Worm (Caenorhabditis elegans) whole organism, L3 larva: ENCODE results near the gene sel-5.

Experiments used
- aly-2 ChIP-seq: fragments of 150-350 bp; optimal IDR thresholded peaks from 2 replicates; lab custom pipeline; 2014; ENCODE audit warnings: missing biosample characterization, missing genetic modification characterization
- ama-1 ChIP-seq: fragments of 150-350 bp; optimal IDR thresholded peaks from 2 replicates; lab custom pipeline; 2018
- ceh-16 ChIP-seq: sonication (generic microtip); optimal IDR thresholded peaks from 2 replicates; lab custom pipeline; 2017; ENCODE audit warnings: missing biosample characterization, missing genetic modification characterization
- ceh-28 ChIP-seq: fragments of 150-350 bp; optimal IDR thresholded peaks from 2 replicates; lab custom pipeline; 2014; ENCODE audit warnings: missing biosample characterization, missing genetic modification reagents, missing genetic modification characterization
- ceh-82 ChIP-seq: fragments of 150-350 bp; optimal IDR thresholded peaks from 2 replicates; lab custom pipeline; 2014; ENCODE audit warnings: missing biosample characterization, missing genetic modification characterization
- ceh-9 ChIP-seq: sonication (generic microtip); optimal IDR thresholded peaks from 2 replicates; lab custom pipeline; 2018; ENCODE audit warnings: missing biosample characterization, missing genetic modification characterization
- elt-1 ChIP-seq: fragments of 150-350 bp; optimal IDR thresholded peaks from 2 replicates; lab custom pipeline; 2014; ENCODE audit warnings: missing biosample characterization, missing genetic modification characterization
- elt-2 ChIP-seq: sonication (generic microtip); optimal IDR thresholded peaks from 2 replicates; lab custom pipeline; 2016; ENCODE audit warnings: missing genetic modification reagents, mild to moderate bottlenecking, missing genetic modification characterization, missing compliant biosample characterization
- elt-3 ChIP-seq, 3 experiments: fragments of 150-350 bp in 1 of 3; sonication (generic microtip) in 2 of 3; optimal IDR thresholded peaks; 2 replicates in 2 of 3; 4 replicates in 1 of 3; lab custom pipeline; 2014 to 2017; ENCODE audit warnings: missing biosample characterization in 3 of 3, missing genetic modification characterization in 3 of 3
- eor-1 ChIP-seq, 2 experiments: fragments of 150-350 bp; optimal IDR thresholded peaks; 2 replicates each; lab custom pipeline; 2014 to 2018; ENCODE audit warnings: missing biosample characterization in 2 of 2, missing genetic modification characterization in 2 of 2
- fkh-10 ChIP-seq: sonication (generic microtip); optimal IDR thresholded peaks from 2 replicates; lab custom pipeline; 2017; ENCODE audit warnings: missing biosample characterization, missing genetic modification reagents, missing genetic modification characterization
- fkh-2 ChIP-seq: fragments of 150-350 bp; optimal IDR thresholded peaks from 2 replicates; lab custom pipeline; 2014; ENCODE audit warnings: missing biosample characterization, missing genetic modification reagents, missing genetic modification characterization
- jun-1 ChIP-seq: fragments of 150-350 bp; optimal IDR thresholded peaks from 2 replicates; lab custom pipeline; 2014; ENCODE audit warnings: missing biosample characterization, missing genetic modification reagents, missing genetic modification characterization
- lin-15B ChIP-seq: fragments of 150-350 bp; optimal IDR thresholded peaks from 2 replicates; lab custom pipeline; 2014; ENCODE audit warnings: missing biosample characterization, missing genetic modification characterization
- lsy-12 ChIP-seq: sonication (generic microtip); optimal IDR thresholded peaks from 2 replicates; lab custom pipeline; 2016; ENCODE audit warnings: mild to moderate bottlenecking, missing genetic modification characterization, missing compliant biosample characterization
- mdl-1 ChIP-seq: fragments of 150-350 bp; optimal IDR thresholded peaks from 2 replicates; lab custom pipeline; 2014; ENCODE audit warnings: missing biosample characterization, missing genetic modification characterization
- nhr-237 ChIP-seq: fragments of 150-350 bp; optimal IDR thresholded peaks from 2 replicates; lab custom pipeline; 2014; ENCODE audit warnings: missing biosample characterization, missing genetic modification characterization
- nhr-25 ChIP-seq: sonication (generic microtip); optimal IDR thresholded peaks from 2 replicates; lab custom pipeline; 2017; ENCODE audit warnings: missing biosample characterization, missing genetic modification characterization
- nhr-76 ChIP-seq: fragments of 150-350 bp; sonication (generic microtip); optimal IDR thresholded peaks from 5 replicates; lab custom pipeline; 2014; ENCODE audit warnings: missing biosample characterization, missing genetic modification characterization
- nhr-77 ChIP-seq: fragments of 150-350 bp; optimal IDR thresholded peaks from 2 replicates; lab custom pipeline; 2014; ENCODE audit warnings: missing biosample characterization, missing genetic modification characterization
- pha-4 ChIP-seq: fragments of 150-350 bp; optimal IDR thresholded peaks from 2 replicates; lab custom pipeline; 2014; ENCODE audit warnings: missing biosample characterization, missing genetic modification reagents, missing genetic modification characterization
- pqm-1 ChIP-seq: fragments of 150-350 bp; optimal IDR thresholded peaks from 2 replicates; lab custom pipeline; 2017; ENCODE audit warnings: missing biosample characterization, missing genetic modification characterization, inconsistent platforms
- sea-2 ChIP-seq: fragments of 150-350 bp; sonication (generic microtip); optimal IDR thresholded peaks from 4 replicates; lab custom pipeline; 2014; ENCODE audit warnings: missing biosample characterization, missing genetic modification reagents, missing genetic modification characterization
- skn-1 ChIP-seq: fragments of 150-350 bp; optimal IDR thresholded peaks from 2 replicates; lab custom pipeline; 2014; ENCODE audit warnings: missing biosample characterization, missing genetic modification characterization
- snpc-4 ChIP-seq: fragments of 150-350 bp; optimal IDR thresholded peaks from 2 replicates; lab custom pipeline; 2014; ENCODE audit warnings: missing biosample characterization, missing genetic modification characterization
- unc-39 ChIP-seq: sonication (generic microtip); optimal IDR thresholded peaks from 4 replicates; lab custom pipeline; 2017; ENCODE audit warnings: missing biosample characterization, missing genetic modification characterization
- unc-62 ChIP-seq: fragments of 150-350 bp; sonication (generic microtip); optimal IDR thresholded peaks from 4 replicates; lab custom pipeline; 2014; ENCODE audit warnings: missing biosample characterization, missing genetic modification reagents, missing genetic modification characterization
- ztf-11 ChIP-seq: fragments of 150-350 bp; optimal IDR thresholded peaks from 2 replicates; lab custom pipeline; 2014; ENCODE audit warnings: missing biosample characterization, missing genetic modification characterization

Gene sel-5

ce11 chrIII:4525998-4526397 lies 52.2 kb downstream of the sel-5 start:
- TF ChIP-seq nhr-25 (tag; lab: Kevin White, UChicago) (no peak), elt-2 (tag; lab: Kevin White, UChicago) (no peak), fkh-10 (GFP tag; lab: Kevin White, UChicago) (no peak), fkh-2 (no peak), nhr-77 (tag; lab: Kevin White, UChicago) (no peak)

DNA sequence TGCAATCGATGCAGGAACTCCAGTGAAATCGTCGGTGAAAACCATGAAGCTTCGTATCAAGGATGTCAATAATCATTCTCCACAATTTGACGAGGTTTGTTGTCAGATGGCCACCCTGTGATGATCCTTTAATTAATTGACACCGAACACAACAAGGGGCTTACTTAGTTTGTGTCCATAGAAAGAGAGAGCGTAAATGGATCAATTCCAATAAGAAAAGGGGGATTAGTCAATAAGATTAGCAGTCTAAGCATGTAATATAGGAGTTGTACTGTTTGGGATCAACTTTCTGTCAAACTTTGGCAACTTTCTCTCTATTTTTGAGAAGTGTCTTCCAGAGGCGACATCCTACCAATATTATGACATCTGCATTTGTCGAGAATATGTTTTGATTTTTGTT lies 54.2 kb downstream of the sel-5 start:
- TF ChIP-seq pha-4 (tag; lab: Kevin White, UChicago) (no peak), fkh-10 (GFP tag; lab: Kevin White, UChicago) (no peak), unc-39 (no peak), ama-1 (lab: Kevin White, UChicago) (no peak), lin-15B (tag; lab: Kevin White, UChicago) (no peak), nhr-76 (tag; lab: Kevin White, UChicago) (no peak), jun-1 (tag; lab: Kevin White, UChicago) (no peak), skn-1 (tag; lab: Kevin White, UChicago) (no peak), ztf-11 (tag; lab: Kevin White, UChicago) (no peak), elt-3 (tag; optimal IDR thresholded peaks at IDR 0.05; lab: Kevin White, UChicago) (no peak), ceh-82 (tag; lab: Kevin White, UChicago) (no peak), unc-62 (GFP tag; lab: Kevin White, UChicago) (no peak), nhr-77 (tag; lab: Kevin White, UChicago) (no peak), lsy-12 (tag; lab: Kevin White, UChicago) (no peak), sea-2 (GFP tag; lab: Kevin White, UChicago) (no peak), elt-1 (no peak), fkh-2 (no peak)

DNA sequence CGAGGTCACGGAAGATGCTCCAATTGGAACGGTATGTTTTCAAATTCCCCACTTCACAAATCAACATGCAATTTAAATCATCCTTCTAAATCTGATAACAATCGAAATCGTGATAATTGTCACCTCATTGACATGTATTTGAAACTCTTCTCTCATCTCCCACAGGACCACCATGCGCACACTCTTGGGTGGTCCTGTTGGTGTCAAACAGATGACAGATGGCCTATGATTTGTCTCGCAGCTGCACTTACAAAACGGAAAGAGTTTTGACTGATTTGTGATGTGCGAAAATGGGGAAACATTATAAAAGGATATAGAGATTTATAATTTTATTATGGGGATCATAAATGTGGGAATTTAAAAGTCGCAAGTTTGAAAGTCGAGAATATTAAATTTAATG lies 54.8 kb downstream of the sel-5 start:
- TF ChIP-seq aly-2 (tag; lab: Kevin White, UChicago) (no peak), mdl-1 (no peak), nhr-237 (tag; lab: Kevin White, UChicago) (no peak), pqm-1 (tag; lab: Kevin White, UChicago) (no peak), ceh-9 (tag; lab: Kevin White, UChicago) (no peak), unc-39 (no peak), lsy-12 (tag; lab: Kevin White, UChicago) (no peak), pha-4 (tag; lab: Kevin White, UChicago) (no peak), eor-1 (tag; optimal IDR thresholded peaks at IDR 0.05; lab: Kevin White, UChicago) (no peak), unc-62 (GFP tag; lab: Kevin White, UChicago) (no peak), elt-2 (tag; lab: Kevin White, UChicago) (no peak), sea-2 (GFP tag; lab: Kevin White, UChicago) (no peak), snpc-4 (no peak), ceh-28 (tag; lab: Kevin White, UChicago) (no peak), fkh-2 (no peak), elt-3 (tag; optimal IDR thresholded peaks at IDR 0.05; lab: Kevin White, UChicago) (no peak), ceh-16 (no peak)
